Worm (Caenorhabditis elegans): ENCODE results near the gene F41F3.9.

F41F3.9 gene

DNA sequence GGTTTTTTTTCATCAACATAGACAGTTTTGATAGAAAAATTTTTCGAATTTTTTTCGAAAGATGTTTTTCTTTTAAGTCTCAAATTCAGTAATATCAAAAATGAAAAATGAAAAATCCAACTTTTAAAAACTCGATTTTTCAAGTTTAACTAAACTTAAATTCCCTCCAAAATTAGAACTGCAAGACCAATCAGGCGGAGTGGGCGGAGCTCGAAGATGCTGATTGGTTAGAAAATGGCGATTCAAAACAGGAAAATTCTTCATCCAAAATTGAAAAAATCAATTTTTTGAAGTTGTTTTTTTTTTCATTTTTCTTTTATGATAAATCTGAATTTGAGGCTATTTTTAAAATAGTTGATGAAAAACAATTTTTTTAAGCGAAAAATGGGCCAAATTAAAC, 30.6 kb upstream of the F41F3.9 start:
- TF ChIP-seq unc-42 (tag; optimal IDR thresholded peaks at IDR 0.05): no peak
- TF ChIP-seq elt-2 (tag; optimal IDR thresholded peaks at IDR 0.05): no peak
- peak; percentile 90 for TF ChIP-seq nfya-1 (tag; optimal IDR thresholded peaks at IDR 0.05)
- no peak for TF ChIP-seq K09A11.1 (tag; optimal IDR thresholded peaks at IDR 0.05; ENCODE audit: insufficient read depth)
- no peak for TF ChIP-seq ttx-3 (tag; optimal IDR thresholded peaks at IDR 0.05)

- no peak for TF ChIP-seq lin-11 (tag; optimal IDR thresholded peaks at IDR 0.05)
- no peak for TF ChIP-seq hlh-30 (tag; optimal IDR thresholded peaks at IDR 0.05; ENCODE audit: insufficient read depth)
- no peak for TF ChIP-seq ceh-24 (tag; optimal IDR thresholded peaks at IDR 0.05)
- TF ChIP-seq sox-4 (tag; optimal IDR thresholded peaks at IDR 0.05): no peak
- TF ChIP-seq ceh-45 (GFP tag; IDR thresholded peaks at IDR 0.05): no peak
These were observed 28.9 kb upstream of the F41F3.9 start for ce11 chrV:4626344-4626743.

- TF ChIP-seq rnt-1 (tag; optimal IDR thresholded peaks at IDR 0.05): peak; percentile 56
- no peak for TF ChIP-seq zip-5 (tag; optimal IDR thresholded peaks at IDR 0.05)
- TF ChIP-seq K09A11.1 (tag; optimal IDR thresholded peaks at IDR 0.05; ENCODE audit: insufficient read depth): no peak
- TF ChIP-seq nfya-1 (tag; optimal IDR thresholded peaks at IDR 0.05): no peak
- no peak for TF ChIP-seq ceh-22 (tag; optimal IDR thresholded peaks at IDR 0.05)
These were observed 26.8 kb upstream of the F41F3.9 start, which contains the start of gene pmt-2 for ce11 chrV:4628517-4628930. pmt-2 (plus strand) TSS chrV:4628580.

DNA sequence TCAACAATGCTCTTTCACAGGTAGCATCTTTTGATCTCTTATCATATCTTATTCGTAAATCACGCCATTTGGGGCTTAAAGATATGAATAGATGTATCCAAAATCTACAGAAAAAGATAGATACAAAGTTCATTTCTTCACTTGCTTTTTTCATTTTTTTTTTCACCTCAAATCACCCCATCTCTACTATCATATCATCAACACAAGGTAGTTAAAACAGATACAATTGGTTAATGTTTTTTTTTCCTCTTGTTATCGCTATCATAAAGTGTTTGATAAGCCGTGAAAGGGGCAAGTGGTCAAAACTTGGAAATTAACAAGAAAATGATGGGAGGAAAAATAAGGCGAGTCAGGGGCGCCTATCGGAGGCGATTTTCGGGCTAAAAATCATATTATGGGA, 25.0 kb upstream of the F41F3.9 start:
- TF ChIP-seq lim-6 (tag; optimal IDR thresholded peaks at IDR 0.05): no peak
- TF ChIP-seq pax-1 (tag; optimal IDR thresholded peaks at IDR 0.05): no peak
- TF ChIP-seq hlh-13 (GFP tag; optimal IDR thresholded peaks at IDR 0.05): no peak
- TF ChIP-seq ets-4 (tag; optimal IDR thresholded peaks at IDR 0.05): no peak
- TF ChIP-seq sox-2 (GFP tag; IDR thresholded peaks at IDR 0.05): no peak
- no peak for TF ChIP-seq ceh-9 (tag; optimal IDR thresholded peaks at IDR 0.05)
- TF ChIP-seq elt-2 (tag; optimal IDR thresholded peaks at IDR 0.05): peak; percentile 28
- no peak for TF ChIP-seq eyg-1 (tag; optimal IDR thresholded peaks at IDR 0.05)

DNA sequence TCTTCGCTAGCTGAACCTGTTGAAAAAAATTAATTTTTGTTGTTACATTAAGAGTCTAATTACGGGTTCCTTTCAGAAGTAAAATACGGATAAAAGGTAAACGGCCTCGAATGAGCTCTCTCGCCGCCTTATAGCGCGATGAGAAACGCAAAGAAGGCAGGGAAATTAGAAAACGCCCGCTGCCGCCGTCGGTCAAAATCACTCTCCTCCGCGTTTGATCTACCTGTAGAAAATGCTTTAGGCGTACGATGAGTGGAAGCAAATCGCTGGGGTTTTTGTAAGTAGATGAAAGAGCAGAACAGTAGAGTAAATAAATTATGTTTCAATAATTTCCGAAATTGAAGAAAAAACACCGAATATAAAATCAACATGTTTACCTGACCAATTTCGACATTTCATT, 18.1 kb upstream of the F41F3.9 start:
- TF ChIP-seq pag-3 (tag; optimal IDR thresholded peaks at IDR 0.05; ENCODE audit: borderline replicate concordance) (no peak), ztf-16 (tag; optimal IDR thresholded peaks at IDR 0.05) (no peak), ceh-31 (tag; optimal IDR thresholded peaks at IDR 0.05) (no peak), ttx-3 (tag; optimal IDR thresholded peaks at IDR 0.05) (no peak), che-1 (tag; optimal IDR thresholded peaks at IDR 0.05) (no peak), npax-4 (tag; optimal IDR thresholded peaks at IDR 0.05) (no peak), lim-6 (tag; optimal IDR thresholded peaks at IDR 0.05) (no peak), ahr-1 (tag; optimal IDR thresholded peaks at IDR 0.05) (no peak), hlh-13 (GFP tag; optimal IDR thresholded peaks at IDR 0.05) (no peak), ama-1 (optimal IDR thresholded peaks at IDR 0.05) (no peak), pqm-1 (tag; optimal IDR thresholded peaks at IDR 0.05) (no peak), ceh-45 (GFP tag; IDR thresholded peaks at IDR 0.05) (no peak), ceh-18 (tag; optimal IDR thresholded peaks at IDR 0.05) (no peak)

- no peak for TF ChIP-seq ceh-34 (tag; optimal IDR thresholded peaks at IDR 0.05)
- TF ChIP-seq pros-1 (tag; optimal IDR thresholded peaks at IDR 0.05): no peak
- TF ChIP-seq ztf-16 (tag; optimal IDR thresholded peaks at IDR 0.05): no peak
- no peak for TF ChIP-seq ahr-1 (tag; optimal IDR thresholded peaks at IDR 0.05)
These were observed 14.6 kb upstream of the F41F3.9 start for ce11 chrV:4640501-4641150.
